Worm (Caenorhabditis elegans): Measurements from ENCODE around the gene F41F3.1.

The F41F3.1 gene

DNA sequence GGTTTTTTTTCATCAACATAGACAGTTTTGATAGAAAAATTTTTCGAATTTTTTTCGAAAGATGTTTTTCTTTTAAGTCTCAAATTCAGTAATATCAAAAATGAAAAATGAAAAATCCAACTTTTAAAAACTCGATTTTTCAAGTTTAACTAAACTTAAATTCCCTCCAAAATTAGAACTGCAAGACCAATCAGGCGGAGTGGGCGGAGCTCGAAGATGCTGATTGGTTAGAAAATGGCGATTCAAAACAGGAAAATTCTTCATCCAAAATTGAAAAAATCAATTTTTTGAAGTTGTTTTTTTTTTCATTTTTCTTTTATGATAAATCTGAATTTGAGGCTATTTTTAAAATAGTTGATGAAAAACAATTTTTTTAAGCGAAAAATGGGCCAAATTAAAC lies 29.6 kb upstream of the F41F3.1 start:
- TF ChIP-seq ama-1 (optimal IDR thresholded peaks at IDR 0.05) (no peak), ZK546.5 (tag; optimal IDR thresholded peaks at IDR 0.05) (no peak), blmp-1 (tag; optimal IDR thresholded peaks at IDR 0.05; ENCODE audit: insufficient read depth) (no peak), mab-5 (tag; optimal IDR thresholded peaks at IDR 0.05) (no peak), unc-55 (GFP tag; optimal IDR thresholded peaks at IDR 0.05) (no peak), sma-9 (GFP tag; optimal IDR thresholded peaks at IDR 0.05) (no peak), sma-9 (tag; optimal IDR thresholded peaks at IDR 0.05) (no peak), mdl-1 (tag; optimal IDR thresholded peaks at IDR 0.05) (no peak), nhr-237 (tag; optimal IDR thresholded peaks at IDR 0.05) (no peak), unc-62 (GFP tag; optimal IDR thresholded peaks at IDR 0.05) (no peak), gmeb-1 (tag; optimal IDR thresholded peaks at IDR 0.05) (no peak)

DNA sequence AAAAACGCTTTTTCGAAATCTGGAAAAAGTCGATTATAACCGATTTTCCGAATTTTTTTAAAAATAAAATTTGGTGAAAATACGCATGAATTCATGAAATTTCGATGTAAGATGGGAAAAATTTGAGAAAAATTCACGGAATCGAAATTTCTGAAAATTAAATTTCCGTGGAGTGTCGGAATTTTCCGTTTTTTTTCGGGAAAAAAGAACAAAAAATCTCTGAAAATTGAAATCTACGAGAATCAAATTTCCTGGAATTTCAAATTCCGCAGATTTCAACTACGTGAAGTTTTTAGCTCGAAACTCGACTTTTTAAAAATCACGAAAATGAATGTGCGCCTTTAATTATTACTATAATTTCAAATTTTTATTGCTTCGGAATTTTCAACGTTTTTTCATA lies 28.0 kb upstream of the F41F3.1 start:
- no peak for TF ChIP-seq lin-11 (tag; optimal IDR thresholded peaks at IDR 0.05)
- TF ChIP-seq nhr-237 (tag; optimal IDR thresholded peaks at IDR 0.05): no peak
- TF ChIP-seq elt-3 (tag; optimal IDR thresholded peaks at IDR 0.05): no peak
- no peak for TF ChIP-seq ZK546.5 (tag; optimal IDR thresholded peaks at IDR 0.05)
- TF ChIP-seq sma-3 (GFP tag; optimal IDR thresholded peaks at IDR 0.05): no peak
- no peak for TF ChIP-seq fos-1 (tag; optimal IDR thresholded peaks at IDR 0.05)
- no peak for TF ChIP-seq ama-1 (optimal IDR thresholded peaks at IDR 0.05)
- no peak for TF ChIP-seq ztf-1 (GFP tag; conservative IDR thresholded peaks at IDR 0.05)
- no peak for TF ChIP-seq aly-2 (tag; optimal IDR thresholded peaks at IDR 0.05)
- no peak for TF ChIP-seq ztf-4 (tag; optimal IDR thresholded peaks at IDR 0.05)
- no peak for TF ChIP-seq snpc-4 (tag; optimal IDR thresholded peaks at IDR 0.05)
- TF ChIP-seq sma-9 (GFP tag; optimal IDR thresholded peaks at IDR 0.05): no peak
- no peak for TF ChIP-seq sma-9 (tag; optimal IDR thresholded peaks at IDR 0.05)
- no peak for TF ChIP-seq nhr-23 (tag; optimal IDR thresholded peaks at IDR 0.05)
- TF ChIP-seq nhr-6 (tag; optimal IDR thresholded peaks at IDR 0.05): no peak
- no peak for TF ChIP-seq sem-4 (tag; optimal IDR thresholded peaks at IDR 0.05)
- TF ChIP-seq blmp-1 (tag; optimal IDR thresholded peaks at IDR 0.05; ENCODE audit: insufficient read depth): no peak
- no peak for TF ChIP-seq nhr-77 (tag; optimal IDR thresholded peaks at IDR 0.05)

DNA sequence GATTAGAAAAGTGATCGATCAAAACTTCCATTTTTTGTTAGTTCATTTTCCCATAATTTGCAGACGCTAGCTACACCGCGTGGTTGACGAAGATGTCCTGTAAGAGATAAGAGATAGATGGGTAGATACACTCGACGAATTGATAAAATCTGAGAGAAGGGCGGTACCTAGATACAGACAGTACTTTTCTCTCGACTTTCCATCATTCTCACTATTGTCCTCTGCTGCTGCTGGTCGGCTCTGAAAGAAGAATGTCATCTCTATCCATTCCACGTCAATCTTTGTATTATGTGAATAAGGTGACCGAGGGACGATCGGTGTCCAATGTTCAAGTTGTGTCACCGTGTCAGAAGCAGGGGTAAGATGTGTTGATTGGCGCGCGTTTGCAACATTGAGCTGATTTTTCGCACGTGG lies 25.8 kb upstream of the F41F3.1 start, which contains the start of gene pmt-2:
pmt-2 (plus strand) TSS at position 64 of the 414 bp plus-strand sequence.
- TF ChIP-seq nhr-77 (tag; optimal IDR thresholded peaks at IDR 0.05) (no peak), nhr-11 (tag; optimal IDR thresholded peaks at IDR 0.05) (no peak), ztf-1 (GFP tag; conservative IDR thresholded peaks at IDR 0.05) (no peak), sma-9 (GFP tag; optimal IDR thresholded peaks at IDR 0.05) (no peak), sma-9 (tag; optimal IDR thresholded peaks at IDR 0.05) (no peak), dmd-4 (tag; optimal IDR thresholded peaks at IDR 0.05) (no peak), peb-1 (tag; optimal IDR thresholded peaks at IDR 0.05) (no peak), snpc-4 (tag; optimal IDR thresholded peaks at IDR 0.05) (no peak), mab-5 (tag; optimal IDR thresholded peaks at IDR 0.05) (no peak), lin-13 (GFP tag; optimal IDR thresholded peaks at IDR 0.05) (no peak), ama-1 (optimal IDR thresholded peaks at IDR 0.05) (no peak), unc-55 (GFP tag; optimal IDR thresholded peaks at IDR 0.05) (no peak), mbf-1 (tag; optimal IDR thresholded peaks at IDR 0.05) (no peak), ztf-4 (tag; optimal IDR thresholded peaks at IDR 0.05) (no peak), zag-1 (tag; optimal IDR thresholded peaks at IDR 0.05) (no peak), fos-1 (tag; optimal IDR thresholded peaks at IDR 0.05) (peak; percentile 36), F13H6.1 (tag; optimal IDR thresholded peaks at IDR 0.05) (no peak), elt-1 (tag; optimal IDR thresholded peaks at IDR 0.05) (peak; percentile 70), Y55F3AM.14 (GFP tag; optimal IDR thresholded peaks at IDR 0.05) (no peak), C34F6.9 (tag; optimal IDR thresholded peaks at IDR 0.05) (no peak), gmeb-1 (tag; optimal IDR thresholded peaks at IDR 0.05) (no peak), nhr-129 (tag; optimal IDR thresholded peaks at IDR 0.05) (peak; percentile 18), alr-1 (tag; optimal IDR thresholded peaks at IDR 0.05) (no peak), nhr-237 (tag; optimal IDR thresholded peaks at IDR 0.05) (no peak), elt-3 (tag; optimal IDR thresholded peaks at IDR 0.05) (no peak), R02D3.7 (tag; optimal IDR thresholded peaks at IDR 0.05) (no peak), ztf-11 (tag; optimal IDR thresholded peaks at IDR 0.05) (no peak), blmp-1 (tag; optimal IDR thresholded peaks at IDR 0.05; ENCODE audit: insufficient read depth) (peak; percentile 78), ceh-16 (tag; optimal IDR thresholded peaks at IDR 0.05) (peak; percentile 92), aly-2 (tag; optimal IDR thresholded peaks at IDR 0.05) (no peak), nhr-21 (tag; optimal IDR thresholded peaks at IDR 0.05) (peak; percentile 28), sem-4 (tag; optimal IDR thresholded peaks at IDR 0.05) (no peak), nhr-23 (tag; optimal IDR thresholded peaks at IDR 0.05) (peak; percentile 61), skn-1 (tag; optimal IDR thresholded peaks at IDR 0.05) (no peak), ceh-82 (tag; optimal IDR thresholded peaks at IDR 0.05) (no peak), nhr-25 (tag; optimal IDR thresholded peaks at IDR 0.05) (peak; percentile 59), egl-27 (tag; optimal IDR thresholded peaks at IDR 0.05) (peak; percentile 45), lin-11 (tag; optimal IDR thresholded peaks at IDR 0.05) (no peak), lin-39 (tag; optimal IDR thresholded peaks at IDR 0.05) (no peak), ZK546.5 (tag; optimal IDR thresholded peaks at IDR 0.05) (no peak), mdl-1 (tag; optimal IDR thresholded peaks at IDR 0.05) (no peak), sma-3 (GFP tag; optimal IDR thresholded peaks at IDR 0.05) (peak; percentile 64), nhr-10 (tag; optimal IDR thresholded peaks at IDR 0.05) (no peak), unc-39 (tag; optimal IDR thresholded peaks at IDR 0.05) (no peak), unc-62 (GFP tag; optimal IDR thresholded peaks at IDR 0.05) (no peak), nhr-12 (tag; optimal IDR thresholded peaks at IDR 0.05) (no peak), lsy-2 (tag; optimal IDR thresholded peaks at IDR 0.05) (no peak)

Data from whole organism, L2 larva.